Worm (Caenorhabditis elegans) whole organism, midembryonic: ENCODE results near the gene nas-20.

Experiments used
- T22C8.4 ChIP-seq: fragments of 200-800 bp; sonication (Bioruptor generic); IDR thresholded peaks from 2 replicates; pipeline ENCODE4 v1.3.6; 2022; ENCODE audit warnings: missing genetic modification characterization, missing compliant biosample characterization
- flt-1 ChIP-seq: fragments of 200-800 bp; sonication (Bioruptor generic); IDR thresholded peaks from 2 replicates; pipeline ENCODE4 v1.3.6; 2022; ENCODE audit warnings: missing genetic modification characterization, missing compliant biosample characterization
- ztf-29 ChIP-seq: fragments of 200-800 bp; sonication (Bioruptor generic); IDR thresholded peaks from 2 replicates; pipeline ENCODE4 v1.3.6; 2022; ENCODE audit warnings: missing genetic modification reagents, missing genetic modification characterization, missing compliant biosample characterization

DNA sequence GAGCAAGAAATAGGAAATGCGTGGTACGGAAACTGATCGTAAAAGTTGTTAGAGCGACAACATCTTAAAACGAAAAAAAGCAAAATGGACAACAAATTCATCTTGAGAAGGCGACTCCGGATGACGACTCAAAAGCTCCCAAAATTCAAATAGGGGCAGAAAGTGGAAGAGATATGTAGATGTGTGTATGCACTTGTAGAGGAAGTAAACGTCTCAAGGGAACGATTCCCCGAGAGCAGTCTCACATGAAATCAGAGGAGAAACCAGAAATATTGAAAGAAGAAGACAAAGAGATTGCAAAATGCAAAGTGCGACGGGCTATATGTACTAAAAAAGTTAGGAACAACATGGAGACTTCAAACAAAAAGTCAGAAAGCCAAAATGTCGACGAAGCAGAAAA is 28.6 kb downstream of the nas-20 start, which contains the start of gene F57B7.2:
- TF ChIP-seq T22C8.4 (GFP tag; lab: Robert Waterston, UW): no peak
- TF ChIP-seq ztf-29 (GFP tag; lab: Robert Waterston, UW): no peak
- TF ChIP-seq flt-1 (GFP tag; lab: Robert Waterston, UW): no peak
